Worm (Caenorhabditis elegans) whole organism, young adult: ENCODE results near the gene C15H11.10.

ENCODE experiments used
- attf-6 ChIP-seq: fragments of 200-800 bp; sonication (Bioruptor generic); IDR thresholded peaks from 2 replicates; pipeline ENCODE4 v1.3.6; 2022; ENCODE audit warnings: missing genetic modification reagents, missing genetic modification characterization, missing compliant biosample characterization
- ztf-25 ChIP-seq: fragments of 200-800 bp; sonication (Bioruptor generic); IDR thresholded peaks from 2 replicates; pipeline ENCODE4 v1.3.6; 2022; ENCODE audit warnings: missing genetic modification reagents, missing genetic modification characterization, missing compliant biosample characterization

DNA sequence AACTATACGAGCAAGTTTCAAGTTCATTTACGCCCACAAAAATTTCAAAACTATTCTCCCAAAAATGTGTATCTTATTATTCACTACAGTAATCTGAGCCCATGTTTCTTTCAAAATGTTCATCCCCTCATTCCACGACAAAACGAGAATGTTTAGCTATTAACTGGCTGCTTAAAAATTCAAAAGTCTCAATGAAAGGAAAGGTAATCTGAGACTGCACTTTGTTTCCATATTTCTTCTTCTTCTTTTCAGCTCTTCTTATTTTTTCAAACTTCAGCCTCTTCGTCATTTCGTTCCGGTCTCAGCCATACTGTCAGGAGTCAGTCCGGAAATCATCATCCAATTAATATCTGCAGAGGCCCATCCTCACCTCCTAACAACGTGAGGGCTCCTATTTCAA is 19.2 kb upstream of the C15H11.10 start, which contains the start of gene unc-39:
- TF ChIP-seq ztf-25 (GFP tag; lab: Robert Waterston, UW) (no peak), attf-6 (GFP tag; lab: Robert Waterston, UW) (no peak)
